Worm (Caenorhabditis elegans) whole organism, L3 larva: Measurements from ENCODE around the gene Y50D4C.12.

Experiments used
- R02D3.7 ChIP-seq: fragments of 150-350 bp; optimal IDR thresholded peaks from 2 replicates; lab custom pipeline; 2014; ENCODE audit warnings: missing biosample characterization, missing genetic modification characterization
- ZK546.5 ChIP-seq: sonication (generic microtip); optimal IDR thresholded peaks from 2 replicates; lab custom pipeline; 2017; ENCODE audit warnings: missing biosample characterization, missing genetic modification characterization
- ama-1 ChIP-seq: fragments of 150-350 bp; optimal IDR thresholded peaks from 2 replicates; lab custom pipeline; 2018
- ceh-28 ChIP-seq: fragments of 150-350 bp; optimal IDR thresholded peaks from 2 replicates; lab custom pipeline; 2014; ENCODE audit warnings: missing biosample characterization, missing genetic modification reagents, missing genetic modification characterization
- ceh-82 ChIP-seq: fragments of 150-350 bp; optimal IDR thresholded peaks from 2 replicates; lab custom pipeline; 2014; ENCODE audit warnings: missing biosample characterization, missing genetic modification characterization
- ceh-9 ChIP-seq: sonication (generic microtip); optimal IDR thresholded peaks from 2 replicates; lab custom pipeline; 2018; ENCODE audit warnings: missing biosample characterization, missing genetic modification characterization
- elt-2 ChIP-seq: sonication (generic microtip); optimal IDR thresholded peaks from 2 replicates; lab custom pipeline; 2016; ENCODE audit warnings: missing genetic modification reagents, mild to moderate bottlenecking, missing genetic modification characterization, missing compliant biosample characterization
- elt-3 ChIP-seq, 3 experiments: fragments of 150-350 bp in 1 of 3; sonication (generic microtip) in 2 of 3; optimal IDR thresholded peaks; 2 replicates in 2 of 3; 4 replicates in 1 of 3; lab custom pipeline; 2014 to 2017; ENCODE audit warnings: missing biosample characterization in 3 of 3, missing genetic modification characterization in 3 of 3
- eor-1 ChIP-seq, 2 experiments: fragments of 150-350 bp; optimal IDR thresholded peaks; 2 replicates each; lab custom pipeline; 2014 to 2018; ENCODE audit warnings: missing biosample characterization in 2 of 2, missing genetic modification characterization in 2 of 2
- fkh-10 ChIP-seq: sonication (generic microtip); optimal IDR thresholded peaks from 2 replicates; lab custom pipeline; 2017; ENCODE audit warnings: missing biosample characterization, missing genetic modification reagents, missing genetic modification characterization
- fkh-2 ChIP-seq: fragments of 150-350 bp; optimal IDR thresholded peaks from 2 replicates; lab custom pipeline; 2014; ENCODE audit warnings: missing biosample characterization, missing genetic modification reagents, missing genetic modification characterization
- fos-1 ChIP-seq: fragments of 150-350 bp; optimal IDR thresholded peaks from 2 replicates; lab custom pipeline; 2014; ENCODE audit warnings: missing biosample characterization, missing genetic modification characterization
- hmg-11 ChIP-seq: sonication (generic microtip); optimal IDR thresholded peaks from 2 replicates; lab custom pipeline; 2016; ENCODE audit warnings: missing genetic modification characterization, missing compliant biosample characterization
- jun-1 ChIP-seq: fragments of 150-350 bp; optimal IDR thresholded peaks from 2 replicates; lab custom pipeline; 2014; ENCODE audit warnings: missing biosample characterization, missing genetic modification reagents, missing genetic modification characterization
- lin-15B ChIP-seq: fragments of 150-350 bp; optimal IDR thresholded peaks from 2 replicates; lab custom pipeline; 2014; ENCODE audit warnings: missing biosample characterization, missing genetic modification characterization
- lsy-12 ChIP-seq: sonication (generic microtip); optimal IDR thresholded peaks from 2 replicates; lab custom pipeline; 2016; ENCODE audit warnings: mild to moderate bottlenecking, missing genetic modification characterization, missing compliant biosample characterization
- nfya-1 ChIP-seq: sonication (generic microtip); optimal IDR thresholded peaks from 2 replicates; lab custom pipeline; 2017; ENCODE audit warnings: missing genetic modification characterization, mild to moderate bottlenecking, missing compliant biosample characterization, antibody characterized with exemption, moderate library complexity; ENCODE audit not compliant: insufficient read depth
- nhr-11 ChIP-seq: fragments of 150-350 bp; optimal IDR thresholded peaks from 2 replicates; lab custom pipeline; 2014; ENCODE audit warnings: missing biosample characterization, missing genetic modification characterization
- nhr-12 ChIP-seq: fragments of 150-350 bp; optimal IDR thresholded peaks from 2 replicates; lab custom pipeline; 2014; ENCODE audit warnings: missing biosample characterization, missing genetic modification characterization
- nhr-23 ChIP-seq: fragments of 150-350 bp; optimal IDR thresholded peaks from 2 replicates; lab custom pipeline; 2014; ENCODE audit warnings: missing biosample characterization, missing genetic modification reagents, missing genetic modification characterization
- nhr-237 ChIP-seq: fragments of 150-350 bp; optimal IDR thresholded peaks from 2 replicates; lab custom pipeline; 2014; ENCODE audit warnings: missing biosample characterization, missing genetic modification characterization
- nhr-25 ChIP-seq: sonication (generic microtip); optimal IDR thresholded peaks from 2 replicates; lab custom pipeline; 2017; ENCODE audit warnings: missing biosample characterization, missing genetic modification characterization
- nhr-28 ChIP-seq: fragments of 150-350 bp; optimal IDR thresholded peaks from 2 replicates; lab custom pipeline; 2014; ENCODE audit warnings: missing biosample characterization, missing genetic modification characterization
- nhr-43 ChIP-seq: sonication (generic microtip); optimal IDR thresholded peaks from 2 replicates; lab custom pipeline; 2016; ENCODE audit warnings: mild to moderate bottlenecking, missing genetic modification characterization, missing compliant biosample characterization; ENCODE audit not compliant: poor library complexity, severe bottlenecking
- nhr-67 ChIP-seq: fragments of 150-350 bp; optimal IDR thresholded peaks from 2 replicates; lab custom pipeline; 2014; ENCODE audit warnings: missing biosample characterization, missing genetic modification characterization
- nhr-77 ChIP-seq: fragments of 150-350 bp; optimal IDR thresholded peaks from 2 replicates; lab custom pipeline; 2014; ENCODE audit warnings: missing biosample characterization, missing genetic modification characterization
- pha-4 ChIP-seq: fragments of 150-350 bp; optimal IDR thresholded peaks from 2 replicates; lab custom pipeline; 2014; ENCODE audit warnings: missing biosample characterization, missing genetic modification reagents, missing genetic modification characterization
- pqm-1 ChIP-seq: fragments of 150-350 bp; optimal IDR thresholded peaks from 2 replicates; lab custom pipeline; 2017; ENCODE audit warnings: missing biosample characterization, missing genetic modification characterization, inconsistent platforms
- sea-2 ChIP-seq: fragments of 150-350 bp; sonication (generic microtip); optimal IDR thresholded peaks from 4 replicates; lab custom pipeline; 2014; ENCODE audit warnings: missing biosample characterization, missing genetic modification reagents, missing genetic modification characterization
- skn-1 ChIP-seq: fragments of 150-350 bp; optimal IDR thresholded peaks from 2 replicates; lab custom pipeline; 2014; ENCODE audit warnings: missing biosample characterization, missing genetic modification characterization
- snpc-4 ChIP-seq: fragments of 150-350 bp; optimal IDR thresholded peaks from 2 replicates; lab custom pipeline; 2014; ENCODE audit warnings: missing biosample characterization, missing genetic modification characterization
- unc-39 ChIP-seq: sonication (generic microtip); optimal IDR thresholded peaks from 4 replicates; lab custom pipeline; 2017; ENCODE audit warnings: missing biosample characterization, missing genetic modification characterization
- zag-1 ChIP-seq: fragments of 150-350 bp; optimal IDR thresholded peaks from 2 replicates; lab custom pipeline; 2014; ENCODE audit warnings: missing biosample characterization, missing genetic modification characterization
- ztf-11 ChIP-seq: fragments of 150-350 bp; optimal IDR thresholded peaks from 2 replicates; lab custom pipeline; 2014; ENCODE audit warnings: missing biosample characterization, missing genetic modification characterization
- ztf-4 ChIP-seq: fragments of 150-350 bp; optimal IDR thresholded peaks from 2 replicates; lab custom pipeline; 2014; ENCODE audit warnings: missing biosample characterization, missing genetic modification characterization

Y50D4C.12 gene

ce11 chrV:995635-996034 is 13.3 kb downstream of the Y50D4C.12 start:
- TF ChIP-seq fkh-2 (tag; lab: Kevin White, UChicago): no peak
- peak; percentile 64 for TF ChIP-seq ceh-28 (tag; lab: Kevin White, UChicago)
- TF ChIP-seq elt-3 (tag; optimal IDR thresholded peaks at IDR 0.05; lab: Kevin White, UChicago): no peak
- TF ChIP-seq ceh-82 (tag; lab: Kevin White, UChicago): no peak
- no peak for TF ChIP-seq nfya-1 (tag; lab: Kevin White, UChicago)
- no peak for TF ChIP-seq lsy-12 (tag; lab: Kevin White, UChicago)
- no peak for TF ChIP-seq lin-15B (tag; lab: Kevin White, UChicago)

- TF ChIP-seq fos-1 (tag; lab: Kevin White, UChicago) (no peak), nhr-12 (tag; lab: Kevin White, UChicago) (no peak), hmg-11 (tag; lab: Kevin White, UChicago) (no peak), nhr-77 (tag; lab: Kevin White, UChicago) (no peak), nhr-11 (tag; lab: Kevin White, UChicago) (no peak), fkh-2 (tag; lab: Kevin White, UChicago) (no peak), elt-2 (tag; lab: Kevin White, UChicago) (no peak), pha-4 (tag; lab: Kevin White, UChicago) (no peak), R02D3.7 (tag; lab: Kevin White, UChicago) (no peak), nhr-25 (tag; lab: Kevin White, UChicago) (no peak), eor-1 (tag; optimal IDR thresholded peaks at IDR 0.05; lab: Kevin White, UChicago) (no peak), lin-15B (tag; lab: Kevin White, UChicago) (no peak)
Measured at ce11 chrV:1001163-1001562, 18.8 kb downstream of the Y50D4C.12 start.

DNA sequence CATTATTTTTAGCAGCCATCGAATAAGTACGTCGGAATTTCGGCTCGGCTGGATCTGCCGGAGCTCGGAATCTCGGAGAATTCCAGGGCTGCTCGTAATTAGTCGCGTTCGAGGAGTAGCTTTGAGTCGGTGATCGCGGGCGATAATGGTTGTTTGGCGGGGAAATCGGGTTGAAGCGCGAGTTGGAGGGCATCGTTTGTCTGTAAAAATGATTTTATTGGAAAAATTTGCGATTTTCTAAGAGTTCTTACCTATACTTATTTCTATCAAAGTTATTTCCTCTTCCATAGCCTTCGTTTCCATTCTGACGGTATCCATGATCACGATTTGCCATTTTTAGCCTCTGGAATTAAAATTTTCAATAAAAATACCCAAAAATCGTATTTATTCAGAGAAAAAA is 21.0 kb downstream of the Y50D4C.12 start, which contains the start of gene Y50D4C.5:
Gene Y50D4C.5 (minus strand): TSS at position 345 of the 400 bp plus-strand sequence.
- TF ChIP-seq hmg-11 (tag; lab: Kevin White, UChicago) (no peak), nhr-237 (tag; lab: Kevin White, UChicago) (no peak), elt-3 (tag; optimal IDR thresholded peaks at IDR 0.05; lab: Kevin White, UChicago) (no peak)

DNA sequence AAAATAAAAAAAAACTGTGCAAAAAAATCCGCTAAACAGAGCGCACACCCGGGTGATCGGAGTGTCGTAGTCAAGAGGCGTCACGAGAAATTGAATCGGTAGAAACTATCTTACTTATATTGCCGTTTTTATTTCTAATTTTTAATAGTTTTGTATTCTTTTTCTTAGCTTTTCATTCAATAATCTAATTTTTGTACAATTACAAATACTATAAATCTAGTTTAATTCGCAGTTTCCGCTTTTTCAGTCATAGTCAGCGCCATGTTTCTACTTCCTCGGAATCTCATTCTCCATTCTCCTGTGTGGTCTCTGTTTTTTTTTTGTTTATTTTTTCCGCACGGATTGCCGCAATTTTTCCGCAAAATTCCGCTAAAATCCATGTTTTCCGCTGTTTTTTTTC is 21.4 kb downstream of the Y50D4C.12 start:
- TF ChIP-seq ztf-4 (tag; lab: Kevin White, UChicago) (no peak), lsy-12 (tag; lab: Kevin White, UChicago) (peak; percentile 68), ztf-11 (no peak), fkh-10 (GFP tag; lab: Kevin White, UChicago) (peak; percentile 3), nhr-43 (no peak), sea-2 (GFP tag; lab: Kevin White, UChicago) (no peak), ZK546.5 (tag; lab: Kevin White, UChicago) (no peak), nhr-23 (peak; percentile 42), ama-1 (lab: Kevin White, UChicago) (no peak), zag-1 (tag; lab: Kevin White, UChicago) (no peak), nhr-12 (tag; lab: Kevin White, UChicago) (no peak), ceh-28 (tag; lab: Kevin White, UChicago) (peak; percentile 16), hmg-11 (tag; lab: Kevin White, UChicago) (peak; percentile 53), R02D3.7 (tag; lab: Kevin White, UChicago) (no peak), skn-1 (tag; lab: Kevin White, UChicago) (peak; percentile 75), pha-4 (tag; lab: Kevin White, UChicago) (peak; percentile 82), nfya-1 (tag; lab: Kevin White, UChicago) (peak; percentile 65), unc-39 (tag; lab: Kevin White, UChicago) (no peak), lin-15B (tag; lab: Kevin White, UChicago) (peak; percentile 74), elt-2 (tag; lab: Kevin White, UChicago) (peak; percentile 43), pqm-1 (tag; lab: Kevin White, UChicago) (peak; percentile 36), snpc-4 (tag; lab: Kevin White, UChicago) (no peak), ceh-9 (tag; lab: Kevin White, UChicago) (no peak)
- TF ChIP-seq, all 47 proteins: peak for 11

- TF ChIP-seq jun-1 (tag; lab: Kevin White, UChicago): no peak
- peak; percentile 57 for TF ChIP-seq elt-2 (tag; lab: Kevin White, UChicago)
- TF ChIP-seq nhr-28 (tag; lab: Kevin White, UChicago): no peak
- TF ChIP-seq nhr-67: no peak
Measured at ce11 chrV:1005877-1006276, 23.5 kb downstream of the Y50D4C.12 start.
